Worm (Caenorhabditis elegans): ENCODE data around the gene ZK596.2.

- TF ChIP-seq pha-4 (GFP tag; IDR thresholded peaks at IDR 0.05) (no peak), pha-4 (tag; optimal IDR thresholded peaks at IDR 0.05) (no peak), Y105C5A.15 (GFP tag; IDR thresholded peaks at IDR 0.05) (no peak), zag-1 (tag; optimal IDR thresholded peaks at IDR 0.05) (no peak), lin-29 (GFP tag; IDR thresholded peaks at IDR 0.05) (no peak), F49E8.2 (tag; optimal IDR thresholded peaks at IDR 0.05; ENCODE audit: borderline replicate concordance) (no peak), ces-1 (GFP tag; optimal IDR thresholded peaks at IDR 0.05) (no peak), lin-39 (tag; optimal IDR thresholded peaks at IDR 0.05) (no peak), unc-130 (GFP tag; optimal IDR thresholded peaks at IDR 0.05) (no peak), aha-1 (tag) (no peak)
These were observed 45.1 kb downstream of the ZK596.2 start, which contains the start of gene nish-1 for ce11 chrIV:10864031-10864430.

All from whole organism, L4 larva.